Worm (Caenorhabditis elegans): ENCODE measurements around the gene F53C3.4.

ce11 chrII:3896920-3897319 is 4.3 kb upstream of the F53C3.4 start:
- no peak for TF ChIP-seq ceh-36 (tag; optimal IDR thresholded peaks at IDR 0.05)
- TF ChIP-seq hmbx-1 (tag; optimal IDR thresholded peaks at IDR 0.05), result no peak
- no peak for TF ChIP-seq tbx-11 (GFP tag; IDR thresholded peaks at IDR 0.05)
- no peak for TF ChIP-seq pes-1 (GFP tag; IDR thresholded peaks at IDR 0.05)
- TF ChIP-seq tbx-37 (GFP tag; conservative IDR thresholded peaks at IDR 0.05), result no peak

Measured in whole organism, early embryonic.